Worm (Caenorhabditis elegans) whole organism, late embryonic: Measurements from ENCODE around the gene pnk-4.

Experiments
- C08G9.2 ChIP-seq: sonication (generic microtip); optimal IDR thresholded peaks from 2 replicates; lab custom pipeline; 2016; ENCODE audit warnings: mild to moderate bottlenecking, missing genetic modification characterization, moderate library complexity, missing compliant biosample characterization
- K02D7.2 ChIP-seq: sonication (generic microtip); optimal IDR thresholded peaks from 2 replicates; lab custom pipeline; 2017; ENCODE audit warnings: mild to moderate bottlenecking, missing genetic modification characterization, missing compliant biosample characterization
- K09A11.1 ChIP-seq: sonication (generic microtip); optimal IDR thresholded peaks from 2 replicates; lab custom pipeline; 2017; ENCODE audit warnings: antibody characterized with exemption, mild to moderate bottlenecking, missing genetic modification characterization, missing compliant biosample characterization; ENCODE audit not compliant: insufficient read depth
- T23F11.4 ChIP-seq: fragments of 200-800 bp; sonication (Bioruptor generic); optimal IDR thresholded peaks from 2 replicates; lab custom pipeline; 2018; ENCODE audit warnings: mild to moderate bottlenecking, missing genetic modification characterization, missing compliant biosample characterization
- Y22D7AL.16 ChIP-seq: sonication (generic microtip); optimal IDR thresholded peaks from 2 replicates; lab custom pipeline; 2016; ENCODE audit warnings: missing genetic modification characterization, missing compliant biosample characterization
- ahr-1 ChIP-seq: sonication (generic microtip); optimal IDR thresholded peaks from 2 replicates; lab custom pipeline; 2016; ENCODE audit warnings: missing genetic modification characterization, missing compliant biosample characterization
- ama-1 ChIP-seq: fragments of 150-350 bp; optimal IDR thresholded peaks from 2 replicates; lab custom pipeline; 2014
- ceh-18 ChIP-seq: sonication (generic microtip); optimal IDR thresholded peaks from 2 replicates; lab custom pipeline; 2016; ENCODE audit warnings: missing genetic modification characterization, missing compliant biosample characterization
- ceh-19 ChIP-seq: fragments of 200-800 bp; sonication (Bioruptor generic); optimal IDR thresholded peaks from 2 replicates; lab custom pipeline; 2018; ENCODE audit warnings: mild to moderate bottlenecking, missing genetic modification characterization, missing compliant biosample characterization
- ceh-22 ChIP-seq: sonication (generic microtip); optimal IDR thresholded peaks from 2 replicates; lab custom pipeline; 2017; ENCODE audit warnings: missing biosample characterization, missing genetic modification characterization
- ceh-24 ChIP-seq: sonication (generic microtip); optimal IDR thresholded peaks from 2 replicates; lab custom pipeline; 2016; ENCODE audit warnings: mild to moderate bottlenecking, missing genetic modification characterization, missing compliant biosample characterization
- ceh-30 ChIP-seq: fragments of 150-350 bp; optimal IDR thresholded peaks from 2 replicates; lab custom pipeline; 2014; ENCODE audit warnings: missing biosample characterization, missing genetic modification characterization
- ceh-31 ChIP-seq: sonication (generic microtip); optimal IDR thresholded peaks from 2 replicates; lab custom pipeline; 2016; ENCODE audit warnings: missing genetic modification characterization, missing compliant biosample characterization
- ceh-34 ChIP-seq: sonication (generic microtip); optimal IDR thresholded peaks from 2 replicates; lab custom pipeline; 2016; ENCODE audit warnings: mild to moderate bottlenecking, missing genetic modification characterization, missing compliant biosample characterization
- ceh-45 ChIP-seq: fragments of 200-800 bp; sonication (Bioruptor generic); IDR thresholded peaks from 2 replicates; pipeline ENCODE4 v1.3.6; 2022; ENCODE audit warnings: missing genetic modification reagents, missing genetic modification characterization, missing compliant biosample characterization
- ceh-6 ChIP-seq: fragments of 200-800 bp; sonication (Bioruptor generic); optimal IDR thresholded peaks from 2 replicates; lab custom pipeline; 2018; ENCODE audit warnings: mild to moderate bottlenecking, missing genetic modification characterization, missing compliant biosample characterization
- ceh-9 ChIP-seq: sonication (generic microtip); optimal IDR thresholded peaks from 2 replicates; lab custom pipeline; 2016; ENCODE audit warnings: mild to moderate bottlenecking, missing genetic modification characterization, inconsistent platforms, missing compliant biosample characterization
- che-1 ChIP-seq: sonication (generic microtip); optimal IDR thresholded peaks from 2 replicates; lab custom pipeline; 2016; ENCODE audit warnings: mild to moderate bottlenecking, missing genetic modification characterization, missing compliant biosample characterization
- dmd-4 ChIP-seq: sonication (generic microtip); optimal IDR thresholded peaks from 2 replicates; lab custom pipeline; 2016; ENCODE audit warnings: borderline replicate concordance, missing genetic modification characterization, missing compliant biosample characterization
- elt-2 ChIP-seq: sonication (generic microtip); optimal IDR thresholded peaks from 2 replicates; lab custom pipeline; 2016; ENCODE audit warnings: missing genetic modification reagents, missing genetic modification characterization, missing compliant biosample characterization
- elt-4 ChIP-seq: sonication (generic microtip); optimal IDR thresholded peaks from 2 replicates; lab custom pipeline; 2016; ENCODE audit warnings: missing genetic modification characterization, missing compliant biosample characterization
- eyg-1 ChIP-seq: sonication (generic microtip); optimal IDR thresholded peaks from 2 replicates; lab custom pipeline; 2016; ENCODE audit warnings: missing genotype, missing genetic modification characterization, missing compliant biosample characterization
- fax-1 ChIP-seq: sonication (generic microtip); optimal IDR thresholded peaks from 2 replicates; lab custom pipeline; 2016; ENCODE audit warnings: missing genotype, missing genetic modification characterization, missing compliant biosample characterization
- fkh-6 ChIP-seq: sonication (generic microtip); optimal IDR thresholded peaks from 2 replicates; lab custom pipeline; 2016; ENCODE audit warnings: missing genetic modification characterization, missing compliant biosample characterization
- hlh-13 ChIP-seq: fragments of 200-800 bp; sonication (Bioruptor generic); optimal IDR thresholded peaks from 2 replicates; lab custom pipeline; 2018; ENCODE audit warnings: mild to moderate bottlenecking, missing genetic modification characterization, missing compliant biosample characterization
- hlh-30 ChIP-seq: sonication (generic microtip); optimal IDR thresholded peaks from 2 replicates; lab custom pipeline; 2017; ENCODE audit warnings: antibody characterized with exemption, missing genetic modification characterization, missing compliant biosample characterization; ENCODE audit not compliant: insufficient read depth
- lim-6 ChIP-seq: sonication (generic microtip); optimal IDR thresholded peaks from 2 replicates; lab custom pipeline; 2016; ENCODE audit warnings: missing genetic modification characterization, missing compliant biosample characterization
- lin-11 ChIP-seq: fragments of 200-800 bp; sonication (Bioruptor generic); optimal IDR thresholded peaks from 2 replicates; lab custom pipeline; 2018; ENCODE audit warnings: mild to moderate bottlenecking, missing genetic modification characterization, missing compliant biosample characterization
- madf-2 ChIP-seq: sonication (generic microtip); optimal IDR thresholded peaks from 2 replicates; lab custom pipeline; 2017; ENCODE audit warnings: missing genetic modification characterization, missing compliant biosample characterization
- nhr-11 ChIP-seq: fragments of 150-350 bp; optimal IDR thresholded peaks from 2 replicates; lab custom pipeline; 2014; ENCODE audit warnings: missing biosample characterization, missing genetic modification characterization
- npax-4 ChIP-seq: sonication (generic microtip); optimal IDR thresholded peaks from 2 replicates; lab custom pipeline; 2016; ENCODE audit warnings: missing genetic modification characterization, missing compliant biosample characterization
- odd-2 ChIP-seq: sonication (generic microtip); optimal IDR thresholded peaks from 2 replicates; lab custom pipeline; 2017; ENCODE audit warnings: antibody characterized with exemption, mild to moderate bottlenecking, missing genetic modification characterization, missing compliant biosample characterization
- pag-3 ChIP-seq: sonication (generic microtip); optimal IDR thresholded peaks from 2 replicates; lab custom pipeline; 2016; ENCODE audit warnings: missing compliant biosample characterization, missing genetic modification characterization, borderline replicate concordance
- pat-9 ChIP-seq: fragments of 200-800 bp; sonication (Bioruptor generic); optimal IDR thresholded peaks from 2 replicates; lab custom pipeline; 2018; ENCODE audit warnings: mild to moderate bottlenecking, missing genetic modification characterization, moderate library complexity, missing compliant biosample characterization
- pha-2 ChIP-seq: sonication (generic microtip); optimal IDR thresholded peaks from 2 replicates; lab custom pipeline; 2017; ENCODE audit warnings: mild to moderate bottlenecking, missing genetic modification characterization, missing compliant biosample characterization
- pha-4 ChIP-seq: fragments of 150-350 bp; optimal IDR thresholded peaks from 2 replicates; lab custom pipeline; 2018; ENCODE audit warnings: missing biosample characterization, missing genetic modification reagents, missing genetic modification characterization
- pros-1 ChIP-seq: fragments of 150-350 bp; optimal IDR thresholded peaks from 2 replicates; lab custom pipeline; 2014; ENCODE audit warnings: missing biosample characterization, missing genetic modification reagents, missing genetic modification characterization
- ref-2 ChIP-seq: sonication (generic microtip); optimal IDR thresholded peaks from 2 replicates; lab custom pipeline; 2016; ENCODE audit warnings: missing genetic modification characterization, missing compliant biosample characterization
- sdc-2 ChIP-seq: sonication (generic microtip); optimal IDR thresholded peaks from 2 replicates; lab custom pipeline; 2016; ENCODE audit warnings: missing genotype, missing genetic modification characterization, missing compliant biosample characterization
- sox-4 ChIP-seq: sonication (generic microtip); optimal IDR thresholded peaks from 2 replicates; lab custom pipeline; 2017; ENCODE audit warnings: mild to moderate bottlenecking, missing genetic modification characterization, inconsistent platforms, missing compliant biosample characterization
- syd-9 ChIP-seq: sonication (generic microtip); optimal IDR thresholded peaks from 2 replicates; lab custom pipeline; 2016; ENCODE audit warnings: mild to moderate bottlenecking, missing genetic modification characterization, moderate library complexity, missing compliant biosample characterization
- tbx-7 ChIP-seq: sonication (generic microtip); optimal IDR thresholded peaks from 2 replicates; lab custom pipeline; 2016; ENCODE audit warnings: missing genotype, missing genetic modification characterization, missing compliant biosample characterization
- unc-42 ChIP-seq: sonication (generic microtip); optimal IDR thresholded peaks from 2 replicates; lab custom pipeline; 2016; ENCODE audit warnings: missing genotype, missing genetic modification characterization, missing compliant biosample characterization
- unc-55 ChIP-seq: sonication (generic microtip); optimal IDR thresholded peaks from 2 replicates; lab custom pipeline; 2017; ENCODE audit warnings: missing biosample characterization, missing genetic modification reagents, missing genetic modification characterization
- zip-5 ChIP-seq: sonication (generic microtip); optimal IDR thresholded peaks from 2 replicates; lab custom pipeline; 2016; ENCODE audit warnings: missing genetic modification characterization, missing compliant biosample characterization
- ztf-16 ChIP-seq: sonication (generic microtip); optimal IDR thresholded peaks from 2 replicates; lab custom pipeline; 2017; ENCODE audit warnings: missing genetic modification characterization, missing compliant biosample characterization

pnk-4 gene

DNA sequence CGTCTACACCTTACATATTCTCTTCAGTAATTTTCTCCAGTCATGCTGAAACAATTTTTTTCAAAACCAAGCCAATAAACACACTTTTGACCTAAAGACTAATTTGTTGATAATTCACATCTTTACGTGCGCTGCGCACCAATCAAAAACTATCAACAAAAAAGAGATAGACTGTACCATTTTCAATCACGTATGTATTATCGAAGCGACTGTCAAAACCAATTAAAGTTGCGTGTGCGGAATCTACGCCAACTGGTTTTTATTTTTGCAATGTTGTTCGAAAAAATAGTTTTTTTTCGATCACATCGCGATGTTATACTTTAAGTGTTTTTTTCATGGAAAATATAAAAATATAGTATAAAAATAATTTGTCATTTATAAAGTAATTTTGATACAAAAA is 8.3 kb upstream of the pnk-4 start:
- TF ChIP-seq K02D7.2 = no peak
- TF ChIP-seq fax-1 (tag; lab: Kevin White, UChicago) = no peak
- no peak for TF ChIP-seq Y22D7AL.16
- no peak for TF ChIP-seq lin-11
- TF ChIP-seq ceh-22 (tag; lab: Kevin White, UChicago) = no peak
- TF ChIP-seq ama-1 (lab: Kevin White, UChicago) = no peak
- TF ChIP-seq ref-2 (tag; lab: Kevin White, UChicago) = no peak
- no peak for TF ChIP-seq hlh-13 (GFP tag; lab: Kevin White, UChicago)
- no peak for TF ChIP-seq elt-2
- no peak for TF ChIP-seq ceh-34 (tag; lab: Kevin White, UChicago)
- no peak for TF ChIP-seq tbx-7 (tag; lab: Kevin White, UChicago)
- TF ChIP-seq, all 69 proteins: peak for 0

DNA sequence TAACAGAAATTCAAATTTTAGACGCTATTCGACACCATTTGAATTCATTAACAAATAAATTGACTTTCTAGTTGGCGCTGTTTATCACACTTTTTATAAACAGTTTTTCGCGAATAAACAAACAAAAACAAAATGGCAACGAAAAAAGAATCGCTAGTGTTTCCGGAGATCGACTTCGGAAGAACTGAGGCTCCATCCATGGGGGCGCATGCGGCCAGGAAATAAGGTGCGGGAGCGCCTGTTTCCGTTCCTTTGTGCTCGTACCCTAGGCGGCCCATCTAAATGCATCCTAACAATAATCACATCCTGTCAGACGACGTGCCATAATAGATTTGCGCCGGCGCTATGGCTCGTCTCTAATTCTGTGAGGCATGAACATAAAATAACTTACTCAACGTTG is 3.6 kb upstream of the pnk-4 start:
- no peak for TF ChIP-seq C08G9.2 (tag; lab: Kevin White, UChicago)
- TF ChIP-seq K09A11.1 (tag; lab: Kevin White, UChicago) = no peak
- TF ChIP-seq K02D7.2 = no peak
- TF ChIP-seq dmd-4 (tag; lab: Kevin White, UChicago) = no peak
- no peak for TF ChIP-seq ceh-30 (tag; lab: Kevin White, UChicago)
- no peak for TF ChIP-seq pat-9 (tag; lab: Kevin White, UChicago)
- TF ChIP-seq ztf-16 (tag; lab: Kevin White, UChicago) = no peak
- no peak for TF ChIP-seq elt-2
- TF ChIP-seq ceh-18 (tag; lab: Kevin White, UChicago) = no peak
- no peak for TF ChIP-seq ama-1 (lab: Kevin White, UChicago)
- no peak for TF ChIP-seq fax-1 (tag; lab: Kevin White, UChicago)
- TF ChIP-seq odd-2 (tag; lab: Kevin White, UChicago) = no peak

DNA sequence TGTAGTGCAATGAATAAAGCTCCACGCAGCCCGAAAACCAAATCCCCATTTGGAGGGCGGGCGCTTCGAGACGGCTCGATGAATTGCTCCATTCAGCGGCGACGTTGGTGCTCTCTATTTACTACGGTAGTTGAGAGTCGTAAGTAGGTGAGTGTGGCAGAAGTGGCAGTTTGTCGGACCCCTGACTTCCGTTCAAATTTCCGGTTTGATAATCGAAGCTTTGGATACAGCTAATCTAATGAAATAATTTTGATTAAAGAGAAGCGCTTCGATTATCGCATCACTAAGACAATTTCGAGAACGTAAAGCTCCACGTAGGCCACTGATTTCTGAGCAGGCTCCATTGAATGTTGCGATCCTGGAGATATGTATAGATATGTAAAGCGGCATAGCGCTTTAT is 3.1 kb upstream of the pnk-4 start, which contains the start of gene ets-5:
Gene ets-5 (minus strand): TSS at position 32 of the 400 bp plus-strand sequence.
- TF ChIP-seq eyg-1 (tag; lab: Kevin White, UChicago) (no peak), sox-4 (no peak), elt-4 (tag; lab: Kevin White, UChicago) (no peak), hlh-30 (tag; lab: Kevin White, UChicago) (no peak), pha-4 (tag; lab: Kevin White, UChicago) (no peak), sdc-2 (no peak), ama-1 (lab: Kevin White, UChicago) (no peak), Y22D7AL.16 (no peak), ceh-6 (GFP tag; lab: Kevin White, UChicago) (no peak), fkh-6 (no peak), unc-42 (tag; lab: Kevin White, UChicago) (no peak), ceh-30 (tag; lab: Kevin White, UChicago) (no peak), ceh-24 (no peak), ceh-31 (tag; lab: Kevin White, UChicago) (no peak), pha-2 (tag; lab: Kevin White, UChicago) (no peak), lim-6 (tag; lab: Kevin White, UChicago) (no peak)

- TF ChIP-seq ceh-19 (peak; percentile 97), syd-9 (peak; percentile 93), ceh-31 (tag; lab: Kevin White, UChicago) (peak; percentile 91), Y22D7AL.16 (peak; percentile 95), lim-6 (tag; lab: Kevin White, UChicago) (peak; percentile 91), che-1 (tag; lab: Kevin White, UChicago) (peak; percentile 92), pag-3 (tag; lab: Kevin White, UChicago) (peak; percentile 90), zip-5 (peak; percentile 85), nhr-11 (tag; lab: Kevin White, UChicago) (no peak), elt-4 (tag; lab: Kevin White, UChicago) (peak; percentile 74), madf-2 (tag; lab: Kevin White, UChicago) (peak; percentile 92), ref-2 (tag; lab: Kevin White, UChicago) (peak; percentile 94), pha-2 (tag; lab: Kevin White, UChicago) (peak; percentile 95), fax-1 (tag; lab: Kevin White, UChicago) (peak; percentile 92), ceh-30 (tag; lab: Kevin White, UChicago) (peak; percentile 94), fkh-6 (peak; percentile 93), ceh-34 (tag; lab: Kevin White, UChicago) (peak; percentile 96), npax-4 (tag; lab: Kevin White, UChicago) (peak; percentile 88), unc-55 (peak; percentile 23), pros-1 (tag; lab: Kevin White, UChicago) (peak; percentile 70), ahr-1 (tag; lab: Kevin White, UChicago) (peak; percentile 73), ceh-9 (tag; lab: Kevin White, UChicago) (peak; percentile 83), sox-4 (peak; percentile 96), T23F11.4 (GFP tag; lab: Kevin White, UChicago) (peak; percentile 97), ama-1 (lab: Kevin White, UChicago) (no peak), ceh-45 (GFP tag; lab: Robert Waterston, UW) (peak; percentile 84)
Measured at ce11 chrX:5085465-5085864, 2.2 kb upstream of the pnk-4 start.
